Worm (Caenorhabditis elegans): ENCODE results near the gene ilkp-1.

DNA sequence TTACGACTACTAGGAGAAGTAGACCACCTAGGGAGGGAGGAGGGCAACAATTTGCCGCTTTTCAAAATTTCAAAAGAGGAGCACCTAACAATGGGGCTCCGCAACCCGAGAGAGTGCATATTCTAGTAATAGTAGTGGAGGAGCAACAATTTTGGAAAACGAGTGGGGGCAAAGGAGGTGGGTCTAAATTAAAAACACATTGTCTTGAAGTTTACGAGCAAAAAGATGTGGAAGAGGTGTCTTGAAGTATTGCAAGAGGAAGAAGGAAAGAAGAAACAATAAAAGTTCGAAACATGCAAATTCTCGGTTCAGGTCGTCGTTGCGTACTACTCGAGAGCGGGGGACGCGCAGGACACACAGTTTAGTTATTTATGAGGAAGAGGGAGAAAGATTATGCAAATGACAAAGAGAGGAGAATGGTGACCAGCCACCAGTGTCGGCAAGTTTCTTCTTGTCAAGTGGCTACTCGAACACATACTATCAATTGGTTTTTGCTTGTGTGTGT, 14.2 kb downstream of the ilkp-1 start:
- TF ChIP-seq hnd-1 (tag; optimal IDR thresholded peaks at IDR 0.05), result no peak
- TF ChIP-seq ama-1 (optimal IDR thresholded peaks at IDR 0.05), result no peak
- no peak for TF ChIP-seq tbx-37 (GFP tag; conservative IDR thresholded peaks at IDR 0.05)
- TF ChIP-seq tbx-11 (GFP tag; IDR thresholded peaks at IDR 0.05), result no peak
- no peak for TF ChIP-seq tra-4 (tag; optimal IDR thresholded peaks at IDR 0.05)
- no peak for TF ChIP-seq ets-7 (tag; optimal IDR thresholded peaks at IDR 0.05)
- TF ChIP-seq F13C5.2 (tag; optimal IDR thresholded peaks at IDR 0.05), result no peak
- no peak for TF ChIP-seq ceh-36 (tag; optimal IDR thresholded peaks at IDR 0.05)
- TF ChIP-seq flt-1 (GFP tag; IDR thresholded peaks at IDR 0.05), result no peak
- TF ChIP-seq aly-1 (tag; optimal IDR thresholded peaks at IDR 0.05), result no peak
- TF ChIP-seq pes-1 (GFP tag; IDR thresholded peaks at IDR 0.05), result no peak
- TF ChIP-seq hmbx-1 (tag; optimal IDR thresholded peaks at IDR 0.05), result no peak
- TF ChIP-seq hmg-4 (GFP tag; optimal IDR thresholded peaks at IDR 0.05), result no peak
- TF ChIP-seq sea-1 (GFP tag; conservative IDR thresholded peaks at IDR 0.05), result no peak

Measured in whole organism, early embryonic.